Worm (Caenorhabditis elegans): ENCODE results near the gene unc-129.

Gene unc-129

DNA sequence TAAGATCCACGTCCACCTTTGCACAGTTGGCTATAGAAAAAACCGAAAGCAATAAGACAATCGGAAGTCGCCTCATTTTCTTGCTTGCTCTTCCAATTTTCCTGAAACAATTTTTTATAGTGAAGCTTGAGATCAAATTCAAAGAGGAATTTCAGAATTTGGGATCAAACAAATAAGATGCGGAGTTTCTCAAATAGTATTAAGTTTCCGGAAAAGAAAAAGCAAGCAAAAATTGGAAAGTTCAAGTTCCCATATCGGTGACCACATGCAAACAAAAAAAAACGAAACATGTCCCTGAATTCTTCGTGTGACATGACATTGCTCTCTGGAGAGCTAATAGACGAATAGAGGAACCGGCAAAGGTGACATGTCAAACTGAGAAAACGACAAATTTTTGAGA, at the start of gene unc-129:
Gene unc-129 (minus strand): TSS at position 101 of the 400 bp plus-strand sequence.
- TF ChIP-seq lin-32 (GFP tag; optimal IDR thresholded peaks at IDR 0.05) (no peak), nhr-237 (tag; optimal IDR thresholded peaks at IDR 0.05) (no peak), unc-120 (tag; optimal IDR thresholded peaks at IDR 0.05; ENCODE audit: poor library complexity, severe bottlenecking) (no peak), mab-5 (tag; optimal IDR thresholded peaks at IDR 0.05) (no peak), hlh-1 (tag; optimal IDR thresholded peaks at IDR 0.05) (no peak), blmp-1 (tag; optimal IDR thresholded peaks at IDR 0.05) (no peak), mls-2 (tag; optimal IDR thresholded peaks at IDR 0.05) (no peak), tbx-8 (GFP tag; optimal IDR thresholded peaks at IDR 0.05) (no peak), mep-1 (tag; optimal IDR thresholded peaks at IDR 0.05) (no peak), unc-39 (tag; optimal IDR thresholded peaks at IDR 0.05) (no peak), cnd-1 (tag; optimal IDR thresholded peaks at IDR 0.05) (no peak), lin-13 (tag; optimal IDR thresholded peaks at IDR 0.05) (no peak)

DNA sequence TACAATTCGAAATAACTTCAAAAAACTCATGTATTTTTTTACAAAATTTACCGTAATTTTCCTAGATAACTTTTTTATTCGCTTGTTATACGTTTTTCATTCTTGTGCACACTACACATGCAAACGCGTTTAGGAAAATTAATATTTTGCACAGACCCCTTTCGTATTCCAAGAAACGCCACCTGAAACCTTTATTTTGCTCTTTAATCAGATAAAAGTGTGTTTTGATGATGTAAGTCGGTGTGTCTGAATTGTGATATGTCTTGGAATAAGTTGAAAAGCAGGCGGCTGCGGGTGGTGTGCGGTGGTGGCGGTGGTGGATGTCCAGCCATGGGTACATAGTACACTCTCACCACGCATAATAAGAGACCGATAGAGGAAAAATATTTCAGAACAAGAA, 48.2 kb upstream of the unc-129 start:
- no peak for TF ChIP-seq elt-1 (tag; optimal IDR thresholded peaks at IDR 0.05; ENCODE audit: borderline replicate concordance, insufficient read depth)
- no peak for TF ChIP-seq nhr-237 (tag; optimal IDR thresholded peaks at IDR 0.05)
- TF ChIP-seq cnd-1 (tag; optimal IDR thresholded peaks at IDR 0.05): no peak
- no peak for TF ChIP-seq zip-8 (tag; optimal IDR thresholded peaks at IDR 0.05)
- TF ChIP-seq tbx-8 (GFP tag; optimal IDR thresholded peaks at IDR 0.05): no peak
- TF ChIP-seq ceh-43 (GFP tag; optimal IDR thresholded peaks at IDR 0.05): no peak
- TF ChIP-seq lsy-2 (tag; optimal IDR thresholded peaks at IDR 0.05): no peak
- no peak for TF ChIP-seq lin-32 (GFP tag; optimal IDR thresholded peaks at IDR 0.05)
- TF ChIP-seq mep-1 (tag; optimal IDR thresholded peaks at IDR 0.05): no peak
- TF ChIP-seq elt-3 (tag; optimal IDR thresholded peaks at IDR 0.05): no peak
- no peak for TF ChIP-seq pha-4 (tag; optimal IDR thresholded peaks at IDR 0.05)
- no peak for TF ChIP-seq unc-39 (tag; optimal IDR thresholded peaks at IDR 0.05)
- no peak for TF ChIP-seq mls-2 (tag; optimal IDR thresholded peaks at IDR 0.05)
- no peak for TF ChIP-seq ceh-39 (tag; optimal IDR thresholded peaks at IDR 0.05)
- TF ChIP-seq blmp-1 (tag; optimal IDR thresholded peaks at IDR 0.05): no peak

DNA sequence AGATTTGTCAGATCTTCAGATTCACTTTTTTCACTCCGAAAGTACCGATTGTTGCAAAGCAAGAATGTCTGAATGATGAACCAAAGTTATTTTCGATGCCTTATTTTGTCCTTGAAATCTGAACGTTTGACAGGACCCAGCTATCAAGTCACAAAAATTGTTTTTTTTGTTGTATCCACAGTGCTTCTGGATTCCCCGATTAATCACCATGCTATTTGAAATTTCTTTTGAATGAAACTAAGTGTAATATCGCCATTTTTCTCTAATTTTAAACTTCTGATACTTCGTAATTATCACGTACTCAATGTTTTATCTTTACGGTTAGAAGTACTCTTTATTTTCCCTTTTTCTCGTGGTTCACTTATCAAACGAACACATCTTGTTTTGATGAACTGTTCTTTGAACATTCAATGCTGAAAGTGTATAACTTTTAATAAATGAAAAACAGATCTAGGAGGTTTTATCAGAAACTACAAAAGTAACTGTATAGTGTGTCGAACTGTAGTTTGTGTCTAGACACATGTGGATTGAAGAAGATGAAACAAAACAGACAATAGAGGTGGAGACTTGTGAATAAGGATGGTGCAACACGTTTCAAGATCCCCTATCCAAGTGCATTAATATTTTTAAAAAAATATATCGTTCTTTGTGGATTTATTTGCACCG, 46.4 kb upstream of the unc-129 start:
- TF ChIP-seq mab-5 (tag; optimal IDR thresholded peaks at IDR 0.05): no peak
- no peak for TF ChIP-seq elt-3 (tag; optimal IDR thresholded peaks at IDR 0.05)

DNA sequence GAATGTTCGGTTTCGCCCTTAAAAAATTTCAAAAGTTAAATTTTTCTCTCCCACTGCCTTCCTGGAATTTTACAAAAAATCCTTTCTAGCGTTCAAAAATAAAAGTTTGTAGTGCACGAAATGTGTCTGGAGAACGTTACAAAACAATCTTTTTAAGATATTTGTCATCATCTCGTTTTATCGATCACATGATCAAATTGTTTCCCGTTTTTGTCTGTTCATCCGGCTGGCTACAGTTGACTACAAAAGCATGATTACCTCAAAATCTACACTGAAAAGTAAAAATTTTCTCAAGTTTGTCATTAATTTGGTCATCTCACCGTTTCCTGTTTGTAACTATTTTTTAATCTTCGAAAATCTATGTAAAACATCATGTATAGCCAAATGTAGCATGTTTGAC, 45.8 kb upstream of the unc-129 start:
- TF ChIP-seq hlh-1 (tag; optimal IDR thresholded peaks at IDR 0.05): no peak
- no peak for TF ChIP-seq unc-120 (tag; optimal IDR thresholded peaks at IDR 0.05; ENCODE audit: poor library complexity, severe bottlenecking)
- TF ChIP-seq unc-39 (tag; optimal IDR thresholded peaks at IDR 0.05): no peak
- TF ChIP-seq nhr-237 (tag; optimal IDR thresholded peaks at IDR 0.05): no peak
- no peak for TF ChIP-seq nhr-12 (tag; optimal IDR thresholded peaks at IDR 0.05)
- TF ChIP-seq lin-32 (GFP tag; optimal IDR thresholded peaks at IDR 0.05): no peak
- no peak for TF ChIP-seq mab-5 (tag; optimal IDR thresholded peaks at IDR 0.05)
- no peak for TF ChIP-seq nhr-76 (tag; optimal IDR thresholded peaks at IDR 0.05)
- TF ChIP-seq mep-1 (tag; optimal IDR thresholded peaks at IDR 0.05): no peak
- TF ChIP-seq ceh-83 (GFP tag; optimal IDR thresholded peaks at IDR 0.05): no peak
- TF ChIP-seq ces-1 (GFP tag; optimal IDR thresholded peaks at IDR 0.05): no peak
- TF ChIP-seq cnd-1 (tag; optimal IDR thresholded peaks at IDR 0.05): no peak
- TF ChIP-seq pha-4 (tag; optimal IDR thresholded peaks at IDR 0.05): no peak
- TF ChIP-seq zip-8 (tag; optimal IDR thresholded peaks at IDR 0.05): no peak
- no peak for TF ChIP-seq lin-13 (tag; optimal IDR thresholded peaks at IDR 0.05)
- TF ChIP-seq ham-2 (GFP tag; optimal IDR thresholded peaks at IDR 0.05): no peak
- no peak for TF ChIP-seq sem-2 (GFP tag; optimal IDR thresholded peaks at IDR 0.05)

DNA sequence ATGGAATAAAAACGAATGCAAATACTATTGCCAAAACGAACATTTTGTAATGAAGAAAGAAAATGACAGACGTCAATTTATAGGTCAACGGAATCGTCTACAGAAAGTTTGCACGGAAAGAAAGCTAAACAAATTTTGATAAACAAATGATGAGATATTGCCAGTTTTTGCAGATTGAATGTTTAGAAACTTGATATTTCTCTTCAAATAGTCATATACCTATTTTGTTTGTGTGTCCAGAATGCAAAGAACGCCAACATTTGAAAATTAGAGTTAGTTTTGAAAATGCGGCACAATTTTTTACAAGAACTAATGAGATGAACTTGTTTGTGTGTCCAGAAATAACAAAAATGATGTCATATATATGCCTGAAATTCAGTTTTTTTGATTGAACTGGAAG, 40.0 kb upstream of the unc-129 start, which contains the start of gene Y73F4A.1:
Gene Y73F4A.1 (minus strand): TSS at position 101 of the 400 bp plus-strand sequence.
- no peak for TF ChIP-seq nhr-76 (tag; optimal IDR thresholded peaks at IDR 0.05)
- TF ChIP-seq drap-1 (GFP tag; optimal IDR thresholded peaks at IDR 0.05): no peak

DNA sequence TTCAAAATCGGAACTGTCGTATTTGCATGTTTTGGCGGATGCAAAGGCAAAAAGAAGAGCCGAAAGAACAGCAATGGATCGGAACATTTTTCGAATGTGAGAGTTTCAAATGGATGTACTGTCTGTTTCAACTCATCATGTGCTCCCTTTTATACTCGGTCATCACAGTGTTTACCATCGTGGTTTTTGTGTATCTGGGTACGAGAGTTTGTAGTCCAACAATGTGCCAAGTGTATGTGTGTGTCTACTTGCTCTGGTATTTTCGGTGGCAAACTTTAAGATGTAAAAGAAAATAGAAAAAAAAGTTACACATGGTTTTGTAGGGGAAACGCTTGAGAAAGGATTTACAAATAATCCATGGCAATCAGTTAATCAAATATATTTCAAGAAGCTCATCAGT, 38.0 kb upstream of the unc-129 start, which contains the start of gene Y73F4A.2:
Gene Y73F4A.2 (minus strand): TSS at position 124 of the 400 bp plus-strand sequence.
- TF ChIP-seq lin-32 (GFP tag; optimal IDR thresholded peaks at IDR 0.05) (no peak), lsy-2 (tag; optimal IDR thresholded peaks at IDR 0.05) (no peak), nhr-237 (tag; optimal IDR thresholded peaks at IDR 0.05) (no peak), nhr-12 (tag; optimal IDR thresholded peaks at IDR 0.05) (no peak), sem-2 (GFP tag; optimal IDR thresholded peaks at IDR 0.05) (no peak), ceh-43 (GFP tag; optimal IDR thresholded peaks at IDR 0.05) (no peak), cnd-1 (tag; optimal IDR thresholded peaks at IDR 0.05) (no peak), ztf-11 (tag; optimal IDR thresholded peaks at IDR 0.05) (no peak), ceh-39 (tag; optimal IDR thresholded peaks at IDR 0.05) (no peak), elt-3 (tag; optimal IDR thresholded peaks at IDR 0.05) (no peak), tbx-8 (GFP tag; optimal IDR thresholded peaks at IDR 0.05) (no peak), hlh-1 (tag; optimal IDR thresholded peaks at IDR 0.05) (no peak), blmp-1 (tag; optimal IDR thresholded peaks at IDR 0.05) (no peak)

All from whole organism, mixed stage, embryonic.